Fruit fly (Drosophila melanogaster) whole organism: ENCODE data around the gene Amacr.

Experiments
- Dll ChIP-seq: fragments of >200 bp; optimal IDR thresholded peaks from 2 replicates; lab custom pipeline; 2017
- EcR ChIP-seq, 2 experiments: fragments of >200 bp; optimal IDR thresholded peaks; 2 replicates each; lab custom pipeline; 2017; ENCODE audit warnings: missing biosample characterization in 2 of 2, missing genetic modification characterization in 2 of 2, missing genetic modification reagents in 2 of 2
- psq ChIP-seq: fragments of >200 bp; optimal IDR thresholded peaks from 2 replicates; lab custom pipeline; 2017
- usp ChIP-seq: fragments of >200 bp; optimal IDR thresholded peaks from 2 replicates; lab custom pipeline; 2017; ENCODE audit warnings: missing biosample characterization, missing genetic modification characterization, mixed read lengths

- TF ChIP-seq psq (no peak), EcR (GFP tag; optimal IDR thresholded peaks at IDR 0.05; lab: Kevin White, UChicago) (no peak), Dll (lab: Kevin White, UChicago) (no peak), usp (GFP tag; lab: Kevin White, UChicago) (no peak)
Observed at dm6 chr2L:20724024-20724423, 28.1 kb downstream of the Amacr start.
